Worm (Caenorhabditis elegans) whole organism, early embryonic: ENCODE measurements around the gene nhr-251.

ENCODE experiments used
- F13C5.2 ChIP-seq: sonication (generic microtip); optimal IDR thresholded peaks from 2 replicates; lab custom pipeline; 2017; ENCODE audit warnings: mild to moderate bottlenecking, missing genetic modification characterization, inconsistent platforms, missing compliant biosample characterization
- ama-1 ChIP-seq: fragments of 150-350 bp; optimal IDR thresholded peaks from 2 replicates; lab custom pipeline; 2014
- hnd-1 ChIP-seq: sonication (generic microtip); optimal IDR thresholded peaks from 2 replicates; lab custom pipeline; 2016; ENCODE audit warnings: missing genetic modification characterization, missing compliant biosample characterization
- scrt-1 ChIP-seq: fragments of 200-800 bp; sonication (Bioruptor generic); IDR thresholded peaks from 2 replicates; pipeline ENCODE4 v1.3.6; 2022; ENCODE audit warnings: missing genetic modification characterization, missing compliant biosample characterization
- tbx-37 ChIP-seq: fragments of 200-800 bp; sonication (Bioruptor generic); conservative IDR thresholded peaks from 2 replicates; pipeline ENCODE4 v1.3.6; 2022; ENCODE audit warnings: missing genetic modification reagents, missing genetic modification characterization, missing compliant biosample characterization
- tra-4 ChIP-seq: sonication (generic microtip); optimal IDR thresholded peaks from 2 replicates; lab custom pipeline; 2017; ENCODE audit warnings: missing genetic modification characterization, missing compliant biosample characterization

ce11 chrV:624922-625321 is 24.6 kb downstream of the nhr-251 start, which contains the start of gene srt-17:
- TF ChIP-seq tra-4 (tag; lab: Kevin White, UChicago) (no peak), hnd-1 (tag; lab: Kevin White, UChicago) (no peak), tbx-37 (GFP tag; lab: Robert Waterston, UW) (no peak), scrt-1 (no peak), F13C5.2 (tag; lab: Kevin White, UChicago) (no peak), ama-1 (lab: Kevin White, UChicago) (no peak)
